Worm (Caenorhabditis elegans): ENCODE data around the gene F21G4.3.

F21G4.3 gene

ce11 chrX:9883837-9884324, 11.1 kb upstream of the F21G4.3 start, which contains the start of gene mrp-4:
mrp-4 (plus strand) TSS chrX:9884274.
- TF ChIP-seq fos-1 (tag; optimal IDR thresholded peaks at IDR 0.05) (no peak), nhr-76 (tag; optimal IDR thresholded peaks at IDR 0.05) (no peak), elt-2 (tag; optimal IDR thresholded peaks at IDR 0.05) (no peak), tbx-2 (tag; optimal IDR thresholded peaks at IDR 0.05) (no peak), skn-1 (tag; optimal IDR thresholded peaks at IDR 0.05) (no peak), ceh-9 (tag; optimal IDR thresholded peaks at IDR 0.05) (no peak), jun-1 (tag; optimal IDR thresholded peaks at IDR 0.05) (no peak), ztf-11 (tag; optimal IDR thresholded peaks at IDR 0.05) (no peak), nhr-28 (tag; optimal IDR thresholded peaks at IDR 0.05) (no peak), nhr-237 (tag; optimal IDR thresholded peaks at IDR 0.05) (no peak), lin-15B (tag; optimal IDR thresholded peaks at IDR 0.05) (no peak), lsy-12 (tag; optimal IDR thresholded peaks at IDR 0.05) (no peak), ama-1 (optimal IDR thresholded peaks at IDR 0.05) (no peak), pqm-1 (tag; optimal IDR thresholded peaks at IDR 0.05) (no peak), pha-4 (tag; optimal IDR thresholded peaks at IDR 0.05) (no peak), hmg-11 (tag; optimal IDR thresholded peaks at IDR 0.05) (no peak)

ce11 chrX:9892323-9892722, 2.6 kb upstream of the F21G4.3 start, which contains the start of gene F21G4.1:
F21G4.1 (minus strand) TSS chrX:9892328.
- TF ChIP-seq ceh-28 (tag; optimal IDR thresholded peaks at IDR 0.05) = no peak
- no peak for TF ChIP-seq nhr-12 (tag; optimal IDR thresholded peaks at IDR 0.05)
- TF ChIP-seq R02D3.7 (tag; optimal IDR thresholded peaks at IDR 0.05) = no peak
- TF ChIP-seq hmg-11 (tag; optimal IDR thresholded peaks at IDR 0.05) = no peak
- no peak for TF ChIP-seq unc-39 (tag; optimal IDR thresholded peaks at IDR 0.05)
- no peak for TF ChIP-seq mdl-1 (tag; optimal IDR thresholded peaks at IDR 0.05)
- TF ChIP-seq elt-2 (tag; optimal IDR thresholded peaks at IDR 0.05) = peak; percentile 57
- no peak for TF ChIP-seq nhr-67 (tag; optimal IDR thresholded peaks at IDR 0.05)
- no peak for TF ChIP-seq snpc-4 (tag; optimal IDR thresholded peaks at IDR 0.05)
- no peak for TF ChIP-seq egl-27 (tag; optimal IDR thresholded peaks at IDR 0.05)
- TF ChIP-seq fkh-2 (tag; optimal IDR thresholded peaks at IDR 0.05) = no peak
- TF ChIP-seq nhr-76 (tag; optimal IDR thresholded peaks at IDR 0.05) = no peak
- TF ChIP-seq zag-1 (tag; optimal IDR thresholded peaks at IDR 0.05) = no peak
- no peak for TF ChIP-seq ceh-9 (tag; optimal IDR thresholded peaks at IDR 0.05)
- TF ChIP-seq fos-1 (tag; optimal IDR thresholded peaks at IDR 0.05) = peak; percentile 21
- no peak for TF ChIP-seq sea-2 (GFP tag; optimal IDR thresholded peaks at IDR 0.05)
- no peak for TF ChIP-seq nfya-1 (tag; optimal IDR thresholded peaks at IDR 0.05; ENCODE audit: insufficient read depth)
- TF ChIP-seq nhr-237 (tag; optimal IDR thresholded peaks at IDR 0.05) = no peak
- peak; percentile 91 for TF ChIP-seq pha-4 (tag; optimal IDR thresholded peaks at IDR 0.05)
- TF ChIP-seq pqm-1 (tag; optimal IDR thresholded peaks at IDR 0.05) = peak; percentile 25
- no peak for TF ChIP-seq nhr-43 (tag; optimal IDR thresholded peaks at IDR 0.05; ENCODE audit: poor library complexity, severe bottlenecking)
- no peak for TF ChIP-seq ceh-16 (tag; optimal IDR thresholded peaks at IDR 0.05)
- TF ChIP-seq lsy-12 (tag; optimal IDR thresholded peaks at IDR 0.05) = no peak
- no peak for TF ChIP-seq ztf-4 (tag; optimal IDR thresholded peaks at IDR 0.05)
- no peak for TF ChIP-seq eor-1 (tag; optimal IDR thresholded peaks at IDR 0.05)
- TF ChIP-seq ZK546.5 (tag; optimal IDR thresholded peaks at IDR 0.05) = no peak
- no peak for TF ChIP-seq ztf-11 (tag; optimal IDR thresholded peaks at IDR 0.05)

ce11 chrX:9893069-9893468, 1.9 kb upstream of the F21G4.3 start:
- no peak for TF ChIP-seq hmg-11 (tag; optimal IDR thresholded peaks at IDR 0.05)
- TF ChIP-seq aly-2 (tag; optimal IDR thresholded peaks at IDR 0.05) = no peak
- TF ChIP-seq ceh-16 (tag; optimal IDR thresholded peaks at IDR 0.05) = no peak
- TF ChIP-seq nhr-25 (tag; optimal IDR thresholded peaks at IDR 0.05) = peak; percentile 4

ce11 chrX:9899426-9900131, 4.6 kb downstream of the F21G4.3 start, which contains the start of gene phf-34:
phf-34 (minus strand) TSS chrX:9899476.
- peak; percentile 65 for TF ChIP-seq nhr-23 (tag; optimal IDR thresholded peaks at IDR 0.05)
- peak; percentile 61 for TF ChIP-seq nhr-25 (tag; optimal IDR thresholded peaks at IDR 0.05)
- TF ChIP-seq ama-1 (optimal IDR thresholded peaks at IDR 0.05) = no peak
- TF ChIP-seq lin-15B (tag; optimal IDR thresholded peaks at IDR 0.05) = peak; percentile 28
- peak; percentile 34 for TF ChIP-seq pha-4 (tag; optimal IDR thresholded peaks at IDR 0.05)
- peak; percentile 88 for TF ChIP-seq hmg-11 (tag; optimal IDR thresholded peaks at IDR 0.05)
- no peak for TF ChIP-seq skn-1 (tag; optimal IDR thresholded peaks at IDR 0.05)
- TF ChIP-seq ZK546.5 (tag; optimal IDR thresholded peaks at IDR 0.05) = no peak
- TF ChIP-seq nhr-43 (tag; optimal IDR thresholded peaks at IDR 0.05; ENCODE audit: poor library complexity, severe bottlenecking) = peak; percentile 31
- peak; percentile 21 for TF ChIP-seq lin-39 (tag; optimal IDR thresholded peaks at IDR 0.05)
- peak; percentile 34 for TF ChIP-seq snpc-4 (tag; optimal IDR thresholded peaks at IDR 0.05)
- peak; percentile 10 for TF ChIP-seq fkh-10 (GFP tag; optimal IDR thresholded peaks at IDR 0.05)
- no peak for TF ChIP-seq fos-1 (tag; optimal IDR thresholded peaks at IDR 0.05)
- peak; percentile 76 for TF ChIP-seq nfya-1 (tag; optimal IDR thresholded peaks at IDR 0.05; ENCODE audit: insufficient read depth)
- peak; percentile 13 for TF ChIP-seq egl-5 (tag; optimal IDR thresholded peaks at IDR 0.05)
